Worm (Caenorhabditis elegans): ENCODE measurements around the gene ZK632.4.

DNA sequence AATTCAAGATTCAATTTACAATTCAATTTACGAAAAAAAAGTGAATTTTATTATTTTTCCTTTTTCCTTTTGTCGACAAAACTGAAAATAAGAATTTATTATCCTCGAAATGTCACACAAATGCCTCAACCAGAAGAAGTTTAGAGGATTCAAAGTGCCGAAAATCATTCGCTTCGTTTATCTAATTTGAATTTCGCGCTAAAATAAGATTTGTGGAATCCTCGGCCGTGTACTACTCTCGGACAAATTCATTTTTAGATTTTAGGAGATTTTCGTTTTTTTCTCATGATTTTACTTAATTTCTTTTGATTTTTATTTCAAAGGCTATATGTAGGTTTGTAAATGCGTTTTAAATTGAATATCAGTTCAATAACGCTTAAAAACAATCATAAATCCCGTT lies 41.3 kb upstream of the ZK632.4 start:
- TF ChIP-seq atf-7 (tag; optimal IDR thresholded peaks at IDR 0.05) = no peak
- TF ChIP-seq lag-1 (GFP tag; IDR thresholded peaks at IDR 0.05) = no peak
- TF ChIP-seq ceh-58 (GFP tag; IDR thresholded peaks at IDR 0.05) = no peak
- no peak for TF ChIP-seq lir-1 (GFP tag; conservative IDR thresholded peaks at IDR 0.05)
- TF ChIP-seq chd-7 (tag; optimal IDR thresholded peaks at IDR 0.05) = no peak
- no peak for TF ChIP-seq tlf-1 (GFP tag; optimal IDR thresholded peaks at IDR 0.05)
- TF ChIP-seq attf-3 (GFP tag; conservative IDR thresholded peaks at IDR 0.05) = no peak
- TF ChIP-seq ceh-79 (tag; optimal IDR thresholded peaks at IDR 0.05) = no peak
- TF ChIP-seq Y79H2A.3 (GFP tag; conservative IDR thresholded peaks at IDR 0.05) = no peak

Data from whole organism, young adult.